Worm (Caenorhabditis elegans) whole organism, mixed stage, embryonic: ENCODE data around the gene nhr-135.

Source experiments
- M03D4.4 ChIP-seq: sonication (generic microtip); optimal IDR thresholded peaks from 2 replicates; lab custom pipeline; 2017; ENCODE audit warnings: mild to moderate bottlenecking, missing genetic modification characterization, missing compliant biosample characterization
- bed-3 ChIP-seq: fragments of 200-800 bp; sonication (Bioruptor generic); optimal IDR thresholded peaks from 3 replicates; lab custom pipeline; 2018; ENCODE audit warnings: mild to moderate bottlenecking, missing genetic modification characterization, moderate library complexity, missing compliant biosample characterization
- blmp-1 ChIP-seq: fragments of 150-350 bp; optimal IDR thresholded peaks from 2 replicates; lab custom pipeline; 2014; ENCODE audit warnings: missing biosample characterization, missing genetic modification characterization
- ceh-39 ChIP-seq: fragments of 150-350 bp; optimal IDR thresholded peaks from 2 replicates; lab custom pipeline; 2014; ENCODE audit warnings: missing biosample characterization, missing genetic modification characterization
- ceh-43 ChIP-seq: fragments of 200-800 bp; sonication (Bioruptor generic); optimal IDR thresholded peaks from 2 replicates; lab custom pipeline; 2018; ENCODE audit warnings: mild to moderate bottlenecking, missing genetic modification characterization, moderate library complexity, missing compliant biosample characterization
- ceh-83 ChIP-seq: fragments of 200-800 bp; sonication (Bioruptor generic); optimal IDR thresholded peaks from 2 replicates; lab custom pipeline; 2018; ENCODE audit warnings: mild to moderate bottlenecking, missing genetic modification characterization, missing compliant biosample characterization
- ces-1 ChIP-seq: fragments of 150-350 bp; optimal IDR thresholded peaks from 2 replicates; lab custom pipeline; 2014; ENCODE audit warnings: missing biosample characterization, missing genetic modification reagents, missing genetic modification characterization
- drap-1 ChIP-seq: fragments of 200-800 bp; sonication (Bioruptor generic); optimal IDR thresholded peaks from 3 replicates; lab custom pipeline; 2018; ENCODE audit warnings: mild to moderate bottlenecking, missing genetic modification characterization, missing compliant biosample characterization
- elt-1 ChIP-seq: sonication (generic microtip); optimal IDR thresholded peaks from 2 replicates; lab custom pipeline; 2017; ENCODE audit warnings: missing genetic modification characterization, mild to moderate bottlenecking, missing compliant biosample characterization, antibody characterized with exemption, moderate library complexity, borderline replicate concordance; ENCODE audit not compliant: insufficient read depth
- elt-3 ChIP-seq: fragments of 150-350 bp; optimal IDR thresholded peaks from 2 replicates; lab custom pipeline; 2014; ENCODE audit warnings: missing biosample characterization, missing genetic modification characterization
- flh-1 ChIP-seq: fragments of 200-800 bp; sonication (Bioruptor generic); optimal IDR thresholded peaks from 2 replicates; lab custom pipeline; 2018; ENCODE audit warnings: mild to moderate bottlenecking, missing genetic modification characterization, moderate library complexity, missing compliant biosample characterization
- ham-2 ChIP-seq: fragments of 200-800 bp; sonication (Bioruptor generic); optimal IDR thresholded peaks from 2 replicates; lab custom pipeline; 2018; ENCODE audit warnings: mild to moderate bottlenecking, missing genetic modification characterization, missing compliant biosample characterization
- hlh-1 ChIP-seq: fragments of 150-350 bp; optimal IDR thresholded peaks from 2 replicates; lab custom pipeline; 2014; ENCODE audit warnings: missing biosample characterization, missing genetic modification reagents, missing genetic modification characterization
- lin-13 ChIP-seq: fragments of 150-350 bp; optimal IDR thresholded peaks from 2 replicates; lab custom pipeline; 2014; ENCODE audit warnings: missing biosample characterization, missing genetic modification characterization
- lsy-2 ChIP-seq: fragments of 150-350 bp; optimal IDR thresholded peaks from 2 replicates; lab custom pipeline; 2014; ENCODE audit warnings: missing biosample characterization, missing genetic modification characterization
- mab-5 ChIP-seq: fragments of 150-350 bp; optimal IDR thresholded peaks from 2 replicates; lab custom pipeline; 2014; ENCODE audit warnings: missing biosample characterization, missing genetic modification characterization
- mep-1 ChIP-seq: fragments of 150-350 bp; optimal IDR thresholded peaks from 2 replicates; lab custom pipeline; 2017; ENCODE audit warnings: missing biosample characterization, missing genetic modification reagents, missing genetic modification characterization, inconsistent platforms
- mls-2 ChIP-seq: sonication (generic microtip); optimal IDR thresholded peaks from 2 replicates; lab custom pipeline; 2016; ENCODE audit warnings: mild to moderate bottlenecking, missing genetic modification characterization, moderate library complexity, missing compliant biosample characterization
- nhr-12 ChIP-seq: fragments of 150-350 bp; optimal IDR thresholded peaks from 2 replicates; lab custom pipeline; 2014; ENCODE audit warnings: missing biosample characterization, missing genetic modification characterization
- nhr-2 ChIP-seq: fragments of 150-350 bp; optimal IDR thresholded peaks from 2 replicates; lab custom pipeline; 2014; ENCODE audit warnings: missing biosample characterization, missing genetic modification characterization
- nhr-237 ChIP-seq: fragments of 150-350 bp; optimal IDR thresholded peaks from 2 replicates; lab custom pipeline; 2014; ENCODE audit warnings: missing biosample characterization, missing genetic modification characterization
- nhr-28 ChIP-seq: fragments of 150-350 bp; optimal IDR thresholded peaks from 2 replicates; lab custom pipeline; 2014; ENCODE audit warnings: missing biosample characterization, missing genetic modification characterization
- nhr-76 ChIP-seq: sonication (generic microtip); optimal IDR thresholded peaks from 2 replicates; lab custom pipeline; 2017; ENCODE audit warnings: missing biosample characterization, missing genetic modification characterization
- sem-2 ChIP-seq: fragments of 200-800 bp; sonication (Bioruptor generic); optimal IDR thresholded peaks from 2 replicates; lab custom pipeline; 2018; ENCODE audit warnings: mild to moderate bottlenecking, missing genetic modification characterization, missing compliant biosample characterization
- snpc-4 ChIP-seq: fragments of 150-350 bp; optimal IDR thresholded peaks from 2 replicates; lab custom pipeline; 2014; ENCODE audit warnings: missing biosample characterization, missing genetic modification characterization
- sptf-1 ChIP-seq: sonication (generic microtip); optimal IDR thresholded peaks from 2 replicates; lab custom pipeline; 2017; ENCODE audit warnings: mild to moderate bottlenecking, missing genetic modification characterization, moderate library complexity, missing compliant biosample characterization
- unc-120 ChIP-seq: sonication (generic microtip); optimal IDR thresholded peaks from 2 replicates; lab custom pipeline; 2017; ENCODE audit warnings: missing genetic modification characterization, missing compliant biosample characterization; ENCODE audit not compliant: poor library complexity, severe bottlenecking
- unc-62 ChIP-seq: fragments of 150-350 bp; optimal IDR thresholded peaks from 2 replicates; lab custom pipeline; 2014; ENCODE audit warnings: missing biosample characterization, missing genetic modification reagents, missing genetic modification characterization
- zip-8 ChIP-seq: fragments of 150-350 bp; optimal IDR thresholded peaks from 2 replicates; lab custom pipeline; 2014; ENCODE audit warnings: missing biosample characterization, missing genetic modification characterization
- ztf-11 ChIP-seq: fragments of 150-350 bp; optimal IDR thresholded peaks from 2 replicates; lab custom pipeline; 2014; ENCODE audit warnings: missing biosample characterization, missing genetic modification characterization

The nhr-135 gene

ce11 chrV:7123979-7124378, 30.4 kb upstream of the nhr-135 start:
- TF ChIP-seq ceh-83, result no peak
- TF ChIP-seq sem-2, result no peak
- TF ChIP-seq zip-8 (tag; lab: Kevin White, UChicago), result no peak
- no peak for TF ChIP-seq mep-1 (tag; lab: Kevin White, UChicago)
- TF ChIP-seq ceh-43 (GFP tag; lab: Kevin White, UChicago), result no peak
- no peak for TF ChIP-seq unc-62 (GFP tag; lab: Kevin White, UChicago)
- no peak for TF ChIP-seq elt-3 (tag; lab: Kevin White, UChicago)
- no peak for TF ChIP-seq blmp-1 (tag; lab: Kevin White, UChicago)
- no peak for TF ChIP-seq lsy-2
- TF ChIP-seq hlh-1, result no peak
- no peak for TF ChIP-seq flh-1 (GFP tag; lab: Kevin White, UChicago)
- no peak for TF ChIP-seq bed-3 (GFP tag; lab: Kevin White, UChicago)

DNA sequence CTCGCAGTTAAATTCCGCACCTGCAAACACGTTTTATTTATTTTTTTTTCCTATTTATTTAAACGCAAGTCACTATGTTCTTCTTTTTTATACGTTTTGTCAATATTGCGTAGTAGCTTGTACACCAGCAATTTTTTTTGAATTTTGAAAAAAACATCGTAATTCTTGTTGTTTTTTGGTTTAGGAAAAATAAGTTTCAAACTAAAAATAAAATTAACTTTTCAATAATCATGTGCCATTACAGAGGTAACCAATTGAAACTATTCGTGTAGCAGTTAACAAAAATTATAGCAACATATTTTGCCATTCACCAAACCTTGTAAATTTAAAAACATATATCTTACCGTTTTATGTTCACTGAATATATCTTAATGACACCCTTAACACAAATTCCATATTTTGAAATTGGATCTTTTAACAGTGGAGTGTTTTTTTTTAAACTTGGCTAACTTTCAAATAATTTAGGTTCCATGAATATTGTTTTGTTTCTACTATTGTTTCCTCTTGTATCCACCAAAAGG, 29.7 kb upstream of the nhr-135 start, which contains the start of gene lmd-5:
TSS of gene lmd-5 (plus strand) at position 471 of the 521 bp plus-strand sequence.
- TF ChIP-seq snpc-4 (tag; lab: Kevin White, UChicago), result no peak
- TF ChIP-seq elt-1 (tag; lab: Kevin White, UChicago), result no peak
- no peak for TF ChIP-seq nhr-76 (tag; lab: Kevin White, UChicago)
- no peak for TF ChIP-seq hlh-1
- no peak for TF ChIP-seq mab-5
- TF ChIP-seq sem-2, result no peak

ce11 chrV:7120168-7120567, 26.6 kb upstream of the nhr-135 start, which contains the start of gene srx-34:
Gene srx-34, minus strand, starts transcription at chrV:7120268.
- TF ChIP-seq nhr-28 (tag; lab: Kevin White, UChicago), result no peak
- TF ChIP-seq mab-5, result no peak
- TF ChIP-seq drap-1 (GFP tag; lab: Kevin White, UChicago), result no peak
- no peak for TF ChIP-seq ceh-43 (GFP tag; lab: Kevin White, UChicago)
- TF ChIP-seq elt-1 (tag; lab: Kevin White, UChicago), result no peak
- no peak for TF ChIP-seq nhr-2 (tag; lab: Kevin White, UChicago)
- TF ChIP-seq mls-2, result no peak
- no peak for TF ChIP-seq lin-13
- no peak for TF ChIP-seq mep-1 (tag; lab: Kevin White, UChicago)
- no peak for TF ChIP-seq M03D4.4 (tag; lab: Kevin White, UChicago)

ce11 chrV:7118796-7119195, 25.2 kb upstream of the nhr-135 start, which contains the start of gene srx-33:
Gene srx-33, minus strand, starts transcription at chrV:7118896.
- TF ChIP-seq mep-1 (tag; lab: Kevin White, UChicago) (no peak), nhr-237 (tag; lab: Kevin White, UChicago) (no peak), ceh-43 (GFP tag; lab: Kevin White, UChicago) (no peak), snpc-4 (tag; lab: Kevin White, UChicago) (no peak), sptf-1 (tag; lab: Kevin White, UChicago) (no peak), ceh-83 (no peak)

DNA sequence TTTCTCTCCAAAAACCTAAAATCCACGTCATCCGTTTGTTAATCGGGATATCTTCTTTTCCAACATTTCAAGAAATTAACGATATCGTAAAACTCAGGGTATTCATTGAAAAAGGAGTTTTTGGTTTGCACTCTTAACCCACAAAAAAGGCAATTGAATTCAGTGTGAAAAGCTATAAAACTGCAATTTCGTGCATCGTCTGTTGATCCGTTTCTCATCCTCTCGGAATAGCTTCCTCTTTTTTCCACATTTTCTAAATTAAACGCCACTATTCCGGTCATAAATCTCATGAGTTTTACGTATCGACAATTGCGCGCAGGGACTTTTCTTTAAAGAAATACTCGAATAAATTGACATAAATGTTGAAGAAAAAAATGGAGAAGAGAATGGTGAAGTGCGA, 18.7 kb upstream of the nhr-135 start:
- no peak for TF ChIP-seq ham-2 (GFP tag; lab: Kevin White, UChicago)
- TF ChIP-seq ceh-43 (GFP tag; lab: Kevin White, UChicago), result no peak
- no peak for TF ChIP-seq bed-3 (GFP tag; lab: Kevin White, UChicago)
- no peak for TF ChIP-seq unc-62 (GFP tag; lab: Kevin White, UChicago)
- TF ChIP-seq unc-120, result no peak
- TF ChIP-seq flh-1 (GFP tag; lab: Kevin White, UChicago), result no peak
- no peak for TF ChIP-seq nhr-76 (tag; lab: Kevin White, UChicago)
- no peak for TF ChIP-seq sptf-1 (tag; lab: Kevin White, UChicago)
- TF ChIP-seq zip-8 (tag; lab: Kevin White, UChicago), result no peak
- no peak for TF ChIP-seq blmp-1 (tag; lab: Kevin White, UChicago)
- no peak for TF ChIP-seq ztf-11 (tag; lab: Kevin White, UChicago)
- no peak for TF ChIP-seq M03D4.4 (tag; lab: Kevin White, UChicago)
- no peak for TF ChIP-seq ceh-83
- TF ChIP-seq elt-3 (tag; lab: Kevin White, UChicago), result no peak
- no peak for TF ChIP-seq ces-1 (GFP tag; lab: Kevin White, UChicago)
- TF ChIP-seq hlh-1, result no peak
- TF ChIP-seq ceh-39 (tag; lab: Kevin White, UChicago), result no peak
- no peak for TF ChIP-seq nhr-12
